Fruit fly (Drosophila melanogaster) whole organism, adult: Measurements from ENCODE around the gene gdl-ORF39.

Experiments
- CG11617 ChIP-seq: fragments of 200-800 bp; sonication (Bioruptor generic); optimal IDR thresholded peaks from 2 replicates; lab custom pipeline; 2017; ENCODE audit warnings: mild to moderate bottlenecking, missing biosample characterization, missing genetic modification reagents, missing genetic modification characterization
- CG12768 ChIP-seq: fragments of 200-800 bp; sonication (Bioruptor generic); optimal IDR thresholded peaks from 2 replicates; lab custom pipeline; 2017; ENCODE audit warnings: missing biosample characterization, missing genetic modification characterization, mild to moderate bottlenecking, moderate library complexity, missing genetic modification reagents
- CG14711 ChIP-seq: fragments of 200-800 bp; sonication (Bioruptor generic); optimal IDR thresholded peaks from 2 replicates; lab custom pipeline; 2018; ENCODE audit warnings: missing biosample characterization, mild to moderate bottlenecking, missing genetic modification characterization, moderate library complexity
- CG1620 ChIP-seq: fragments of 200-800 bp; sonication (Bioruptor generic); optimal IDR thresholded peaks from 2 replicates; lab custom pipeline; 2016; ENCODE audit warnings: missing biosample characterization, missing genetic modification characterization
- CG33017 ChIP-seq: fragments of 200-800 bp; sonication (Bioruptor generic); optimal IDR thresholded peaks from 2 replicates; lab custom pipeline; 2018; ENCODE audit warnings: missing biosample characterization, mild to moderate bottlenecking, missing genetic modification characterization, moderate library complexity
- CG5204 ChIP-seq: fragments of 200-800 bp; sonication (Bioruptor generic); optimal IDR thresholded peaks from 2 replicates; lab custom pipeline; 2016; ENCODE audit warnings: missing biosample characterization, missing genetic modification characterization
- CG7045 ChIP-seq: fragments of 200-800 bp; sonication (Bioruptor generic); optimal IDR thresholded peaks from 2 replicates; lab custom pipeline; 2017; ENCODE audit warnings: missing biosample characterization, mild to moderate bottlenecking, missing genetic modification characterization
- CG7101 ChIP-seq: fragments of 200-800 bp; sonication (Bioruptor generic); optimal IDR thresholded peaks from 2 replicates; lab custom pipeline; 2018; ENCODE audit warnings: missing biosample characterization, mild to moderate bottlenecking, missing genetic modification characterization, moderate library complexity
- Clk ChIP-seq: fragments of 200-800 bp; sonication (Bioruptor generic); optimal IDR thresholded peaks from 2 replicates; lab custom pipeline; 2017; ENCODE audit warnings: missing biosample characterization, missing genetic modification characterization
- Crg-1 ChIP-seq: fragments of 200-800 bp; sonication (Bioruptor generic); optimal IDR thresholded peaks from 2 replicates; lab custom pipeline; 2016; ENCODE audit warnings: missing biosample characterization, missing genetic modification characterization
- Hr96 ChIP-seq: fragments of 200-800 bp; sonication (Bioruptor generic); optimal IDR thresholded peaks from 2 replicates; lab custom pipeline; 2016; ENCODE audit warnings: missing biosample characterization, missing genetic modification characterization
- Mnt ChIP-seq: fragments of 200-800 bp; sonication (Bioruptor generic); optimal IDR thresholded peaks from 2 replicates; lab custom pipeline; 2016; ENCODE audit warnings: missing biosample characterization, mild to moderate bottlenecking, missing genetic modification characterization
- bab1 ChIP-seq: fragments of 200-800 bp; sonication (Bioruptor generic); optimal IDR thresholded peaks from 3 replicates; lab custom pipeline; 2019; ENCODE audit warnings: missing biosample characterization, mild to moderate bottlenecking, missing genetic modification characterization, moderate library complexity
- cic ChIP-seq: fragments of 200-800 bp; sonication (Bioruptor generic); optimal IDR thresholded peaks from 2 replicates; lab custom pipeline; 2017; ENCODE audit warnings: missing biosample characterization, mild to moderate bottlenecking, missing genetic modification characterization, moderate library complexity
- cnc ChIP-seq, 2 experiments: fragments of >200 bp; optimal IDR thresholded peaks; 2 replicates each; lab custom pipeline; 2017
- kay ChIP-seq: fragments of 200-800 bp; sonication (Bioruptor generic); peaks from one replicate; lab custom pipeline; 2016; ENCODE audit warnings: missing biosample characterization, missing genetic modification characterization, borderline replicate concordance
- ovo ChIP-seq: fragments of 200-800 bp; sonication (Bioruptor generic); optimal IDR thresholded peaks from 2 replicates; lab custom pipeline; 2016; ENCODE audit warnings: missing biosample characterization, missing genetic modification characterization
- pad ChIP-seq: fragments of 200-800 bp; sonication (Bioruptor generic); optimal IDR thresholded peaks from 3 replicates; lab custom pipeline; 2017; ENCODE audit warnings: missing biosample characterization, missing genetic modification characterization, mild to moderate bottlenecking, moderate library complexity, missing genetic modification reagents
- tj ChIP-seq: fragments of 200-800 bp; sonication (Bioruptor generic); optimal IDR thresholded peaks from 3 replicates; lab custom pipeline; 2017; ENCODE audit warnings: missing biosample characterization, mild to moderate bottlenecking, missing genetic modification characterization, moderate library complexity
- toe ChIP-seq: fragments of 200-800 bp; sonication (Bioruptor generic); optimal IDR thresholded peaks from 2 replicates; lab custom pipeline; 2016; ENCODE audit warnings: missing biosample characterization, missing genetic modification characterization

gdl-ORF39 gene

DNA sequence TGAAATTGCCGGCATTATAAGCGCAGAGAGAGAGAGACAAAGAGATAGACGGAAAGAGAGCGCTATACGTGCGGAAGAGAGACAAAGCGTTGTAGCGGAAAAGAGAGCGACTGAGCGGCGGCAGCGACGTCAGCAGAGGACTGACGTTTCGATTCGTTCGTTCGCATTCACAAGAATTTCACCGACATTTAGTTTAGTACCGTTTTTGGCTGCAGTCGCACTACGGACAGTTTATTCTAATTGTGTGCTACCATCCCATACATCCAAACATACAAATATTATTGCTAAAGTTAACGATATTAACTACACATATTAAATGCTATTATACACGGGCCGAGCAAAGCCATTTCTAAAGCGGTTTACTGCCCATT, 26.0 kb downstream of the gdl-ORF39 start, which contains the start of gene CrebA:
Gene CrebA (plus strand): TSS at position 168 of the 371 bp plus-strand sequence.
- TF ChIP-seq kay (GFP tag; lab: Kevin White, UChicago): peak; percentile 21
- TF ChIP-seq ovo (GFP tag; lab: Kevin White, UChicago): no peak

DNA sequence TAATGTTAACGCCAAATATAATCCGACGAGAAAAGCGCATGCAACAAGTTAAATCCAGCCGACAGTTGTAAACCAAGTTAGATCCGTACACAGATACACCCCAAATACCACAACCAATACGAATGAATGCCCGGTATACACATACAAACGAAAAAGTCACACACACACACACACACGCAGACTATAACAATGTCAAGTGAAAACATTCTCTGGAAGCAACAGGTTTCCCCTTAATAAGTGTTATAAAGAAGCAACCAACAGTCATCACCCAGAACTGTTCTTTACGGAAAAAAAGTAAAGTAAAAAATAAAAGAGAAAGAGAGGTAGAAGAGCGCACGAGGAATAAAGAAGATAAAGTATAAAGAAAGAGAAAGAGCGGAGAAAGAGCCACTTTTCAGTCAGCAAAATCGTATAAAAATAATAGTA, 26.6 kb downstream of the gdl-ORF39 start:
- TF ChIP-seq kay (GFP tag; lab: Kevin White, UChicago) (no peak), pad (GFP tag; lab: Kevin White, UChicago) (peak; percentile 92), cic (no peak), CG12768 (GFP tag; lab: Kevin White, UChicago) (no peak), tj (no peak), Clk (GFP tag; lab: Kevin White, UChicago) (no peak)

DNA sequence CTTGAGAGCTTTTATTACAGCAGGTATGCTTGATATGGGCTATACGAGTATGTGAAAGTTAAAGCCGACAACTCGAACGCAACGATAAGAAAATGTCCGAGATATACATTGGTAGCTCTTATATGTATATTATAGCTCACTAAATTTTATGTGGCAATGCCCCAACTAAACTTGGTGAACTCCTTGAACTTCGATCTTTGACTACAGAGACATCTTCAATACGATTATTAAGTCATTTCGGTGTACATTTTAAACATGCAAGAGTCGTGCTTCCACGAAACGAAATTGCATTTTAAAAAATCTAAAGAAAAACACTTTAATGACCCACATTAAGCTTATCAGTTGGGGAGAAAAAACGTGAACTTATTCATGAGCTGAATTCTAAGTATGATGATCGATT, 27.3 kb downstream of the gdl-ORF39 start:
- TF ChIP-seq kay (GFP tag; lab: Kevin White, UChicago): peak; percentile 38
- no peak for TF ChIP-seq CG33017 (tag; lab: Kevin White, UChicago)
- TF ChIP-seq Mnt (GFP tag; lab: Kevin White, UChicago): no peak

DNA sequence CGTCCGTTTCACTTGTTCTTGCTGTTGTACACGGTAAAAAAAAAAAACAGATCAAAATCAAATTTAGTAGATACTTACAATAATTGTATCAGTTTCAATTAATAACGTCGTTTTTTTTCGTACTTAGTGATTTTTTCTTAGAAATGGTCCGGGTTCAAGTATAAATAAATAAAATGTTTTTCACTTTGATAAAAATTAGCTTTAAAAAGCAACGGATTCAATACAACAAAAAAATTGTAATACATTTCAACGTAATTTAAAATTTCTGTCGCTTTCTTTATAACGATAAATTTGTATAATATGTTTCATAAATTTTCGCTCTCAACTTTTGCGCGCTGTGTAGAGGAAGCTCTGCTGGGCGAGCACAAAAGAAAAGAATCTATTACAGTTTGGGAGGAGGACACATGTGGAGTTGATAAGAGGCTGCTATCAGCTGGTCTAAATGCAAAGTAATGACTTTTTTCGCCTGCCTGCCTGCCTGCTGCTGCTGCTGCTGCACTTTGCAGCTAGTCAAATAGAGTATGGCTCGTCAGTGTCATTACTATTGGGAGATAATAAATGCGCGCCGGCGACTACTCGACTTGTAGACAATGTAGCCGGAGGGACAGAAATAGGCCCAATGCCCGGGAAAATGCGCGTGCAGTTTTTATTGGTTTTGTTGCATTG, 28.8 kb downstream of the gdl-ORF39 start:
- TF ChIP-seq Clk (GFP tag; lab: Kevin White, UChicago): no peak
- TF ChIP-seq toe (GFP tag; lab: Kevin White, UChicago): peak; percentile 50
- TF ChIP-seq CG14711: peak; percentile 65
- no peak for TF ChIP-seq cnc (optimal IDR thresholded peaks at IDR 0.05; lab: Kevin White, UChicago)
- TF ChIP-seq CG7045 (GFP tag; lab: Kevin White, UChicago): peak; percentile 28
- TF ChIP-seq Crg-1 (GFP tag; lab: Kevin White, UChicago): peak; percentile 13
- peak; percentile 74 for TF ChIP-seq CG11617 (GFP tag; lab: Kevin White, UChicago)
- peak; percentile 41 for TF ChIP-seq Hr96
- TF ChIP-seq pad (GFP tag; lab: Kevin White, UChicago): peak; percentile 48
- TF ChIP-seq CG33017 (tag; lab: Kevin White, UChicago): peak; percentile 43
- TF ChIP-seq kay (GFP tag; lab: Kevin White, UChicago): no peak
- no peak for TF ChIP-seq bab1 (GFP tag; lab: Kevin White, UChicago)
- peak; percentile 63 for TF ChIP-seq CG5204 (GFP tag; lab: Kevin White, UChicago)
- TF ChIP-seq CG12768 (GFP tag; lab: Kevin White, UChicago): peak; percentile 6
- TF ChIP-seq CG7101 (tag; lab: Kevin White, UChicago): peak; percentile 49
- TF ChIP-seq Mnt (GFP tag; lab: Kevin White, UChicago): peak; percentile 57
- no peak for TF ChIP-seq ovo (GFP tag; lab: Kevin White, UChicago)
- TF ChIP-seq CG1620 (GFP tag; lab: Kevin White, UChicago): no peak
- TF ChIP-seq tj: peak; percentile 77
- peak; percentile 58 for TF ChIP-seq cic

DNA sequence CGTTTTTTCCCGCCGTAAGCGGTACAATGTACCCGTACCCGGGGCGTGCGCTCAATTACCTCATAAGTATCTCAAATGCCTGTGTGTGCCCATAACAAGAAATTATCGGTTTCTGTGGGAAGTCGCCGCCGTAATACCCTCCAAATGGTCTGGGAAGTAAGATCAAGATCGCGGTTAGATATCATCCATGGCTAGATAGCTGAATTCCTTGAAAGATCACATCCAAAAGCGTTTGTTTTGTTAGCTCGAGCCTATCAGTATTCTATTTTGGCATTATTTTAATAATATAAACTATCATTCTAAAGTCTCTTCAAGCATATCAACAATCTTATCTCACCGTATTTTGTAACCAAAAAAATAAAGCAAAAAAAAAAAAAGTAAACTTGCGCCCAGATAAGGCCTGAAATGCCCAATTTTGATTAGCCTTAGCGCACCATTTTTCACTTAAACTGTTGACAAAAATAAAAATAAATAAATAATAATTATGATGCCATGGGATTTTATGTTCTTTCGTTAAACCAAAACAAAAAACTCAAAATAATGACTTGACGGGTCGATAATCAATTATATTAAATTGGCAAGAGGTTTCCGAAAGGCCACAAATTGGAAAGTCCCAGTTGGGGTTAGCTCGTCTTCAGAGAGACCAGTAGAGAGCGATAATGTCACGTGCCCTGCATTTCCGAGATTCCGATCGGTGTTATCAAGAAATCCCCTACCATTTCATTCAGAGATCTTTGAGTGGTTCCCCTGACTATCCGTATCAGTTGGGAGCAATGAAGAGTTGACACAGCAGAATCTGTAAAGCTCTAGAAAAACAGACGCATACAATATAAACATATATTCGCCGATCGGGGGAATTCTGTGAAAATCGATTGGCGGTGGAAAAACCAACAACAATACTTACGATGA, 29.6 kb downstream of the gdl-ORF39 start:
- TF ChIP-seq Hr96: no peak
- no peak for TF ChIP-seq CG5204 (GFP tag; lab: Kevin White, UChicago)
- TF ChIP-seq kay (GFP tag; lab: Kevin White, UChicago): peak; percentile 60
- peak; percentile 63 for TF ChIP-seq cic

DNA sequence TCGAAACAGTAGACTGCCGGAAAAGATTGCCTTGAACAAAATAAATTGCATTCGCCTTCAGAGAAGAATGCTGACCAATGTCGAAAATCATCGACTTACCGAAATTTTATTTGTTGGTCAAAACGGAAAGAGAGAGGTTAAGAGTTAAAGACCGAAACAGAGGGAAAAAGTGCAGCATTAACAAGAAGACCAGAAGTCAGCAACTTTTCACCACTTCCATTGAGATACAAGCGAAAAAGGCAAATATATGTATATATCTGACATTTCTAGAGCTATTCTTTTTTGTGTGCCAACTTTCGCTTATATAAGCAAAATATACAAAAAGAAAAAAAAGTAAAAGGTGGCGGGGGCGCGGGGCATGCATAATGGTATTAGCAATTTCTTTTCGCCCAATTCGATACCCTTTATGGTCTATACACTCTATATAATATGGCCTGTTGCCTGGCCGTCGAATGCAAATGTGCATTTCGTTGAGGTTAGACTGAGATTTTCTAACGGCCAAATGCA, 30.7 kb downstream of the gdl-ORF39 start:
- TF ChIP-seq Crg-1 (GFP tag; lab: Kevin White, UChicago): no peak
- TF ChIP-seq tj: peak; percentile 97

DNA sequence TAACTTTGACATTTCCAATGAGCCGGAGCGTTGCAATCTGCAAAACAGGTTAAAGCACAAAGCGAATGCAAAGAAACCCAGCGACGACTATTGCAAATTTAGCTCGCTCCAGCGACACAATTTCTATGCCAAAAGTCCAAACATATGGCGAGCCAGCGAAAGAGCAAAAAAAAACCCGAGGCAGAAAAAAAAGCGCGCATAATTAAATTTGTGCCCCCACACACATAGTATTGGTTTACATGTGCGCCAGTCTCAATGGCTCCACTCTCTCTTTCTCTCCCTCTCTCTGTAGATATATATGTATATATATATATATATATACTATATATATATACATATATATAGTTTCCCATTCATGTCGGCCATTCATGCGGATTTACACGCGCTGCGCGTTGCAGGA, 31.4 kb downstream of the gdl-ORF39 start:
- TF ChIP-seq CG7101 (tag; lab: Kevin White, UChicago) (no peak), CG12768 (GFP tag; lab: Kevin White, UChicago) (no peak)
